Worm (Caenorhabditis elegans) whole organism, L3 larva: ENCODE measurements around the gene F28B1.2.

ENCODE experiments used
- R02D3.7 ChIP-seq: fragments of 150-350 bp; optimal IDR thresholded peaks from 2 replicates; lab custom pipeline; 2014; ENCODE audit warnings: missing biosample characterization, missing genetic modification characterization
- ZK546.5 ChIP-seq: sonication (generic microtip); optimal IDR thresholded peaks from 2 replicates; lab custom pipeline; 2017; ENCODE audit warnings: missing biosample characterization, missing genetic modification characterization
- aly-2 ChIP-seq: fragments of 150-350 bp; optimal IDR thresholded peaks from 2 replicates; lab custom pipeline; 2014; ENCODE audit warnings: missing biosample characterization, missing genetic modification characterization
- ama-1 ChIP-seq: fragments of 150-350 bp; optimal IDR thresholded peaks from 2 replicates; lab custom pipeline; 2018
- ceh-16 ChIP-seq: sonication (generic microtip); optimal IDR thresholded peaks from 2 replicates; lab custom pipeline; 2017; ENCODE audit warnings: missing biosample characterization, missing genetic modification characterization
- ceh-28 ChIP-seq: fragments of 150-350 bp; optimal IDR thresholded peaks from 2 replicates; lab custom pipeline; 2014; ENCODE audit warnings: missing biosample characterization, missing genetic modification reagents, missing genetic modification characterization
- ceh-9 ChIP-seq: sonication (generic microtip); optimal IDR thresholded peaks from 2 replicates; lab custom pipeline; 2018; ENCODE audit warnings: missing biosample characterization, missing genetic modification characterization
- daf-12 ChIP-seq: fragments of 150-350 bp; optimal IDR thresholded peaks from 2 replicates; lab custom pipeline; 2014; ENCODE audit warnings: missing biosample characterization, missing genetic modification reagents, missing genetic modification characterization
- egl-5 ChIP-seq: fragments of 150-350 bp; optimal IDR thresholded peaks from 2 replicates; lab custom pipeline; 2017; ENCODE audit warnings: missing biosample characterization, missing genetic modification reagents, missing genetic modification characterization, inconsistent platforms
- elt-2 ChIP-seq: sonication (generic microtip); optimal IDR thresholded peaks from 2 replicates; lab custom pipeline; 2016; ENCODE audit warnings: missing genetic modification reagents, mild to moderate bottlenecking, missing genetic modification characterization, missing compliant biosample characterization
- elt-3 ChIP-seq, 3 experiments: fragments of 150-350 bp in 1 of 3; sonication (generic microtip) in 2 of 3; optimal IDR thresholded peaks; 2 replicates in 2 of 3; 4 replicates in 1 of 3; lab custom pipeline; 2014 to 2017; ENCODE audit warnings: missing biosample characterization in 3 of 3, missing genetic modification characterization in 3 of 3
- eor-1 ChIP-seq, 2 experiments: fragments of 150-350 bp; optimal IDR thresholded peaks; 2 replicates each; lab custom pipeline; 2014 to 2018; ENCODE audit warnings: missing biosample characterization in 2 of 2, missing genetic modification characterization in 2 of 2
- fkh-10 ChIP-seq: sonication (generic microtip); optimal IDR thresholded peaks from 2 replicates; lab custom pipeline; 2017; ENCODE audit warnings: missing biosample characterization, missing genetic modification reagents, missing genetic modification characterization
- fkh-2 ChIP-seq: fragments of 150-350 bp; optimal IDR thresholded peaks from 2 replicates; lab custom pipeline; 2014; ENCODE audit warnings: missing biosample characterization, missing genetic modification reagents, missing genetic modification characterization
- fos-1 ChIP-seq: fragments of 150-350 bp; optimal IDR thresholded peaks from 2 replicates; lab custom pipeline; 2014; ENCODE audit warnings: missing biosample characterization, missing genetic modification characterization
- hmg-11 ChIP-seq: sonication (generic microtip); optimal IDR thresholded peaks from 2 replicates; lab custom pipeline; 2016; ENCODE audit warnings: missing genetic modification characterization, missing compliant biosample characterization
- lin-15B ChIP-seq: fragments of 150-350 bp; optimal IDR thresholded peaks from 2 replicates; lab custom pipeline; 2014; ENCODE audit warnings: missing biosample characterization, missing genetic modification characterization
- lsy-12 ChIP-seq: sonication (generic microtip); optimal IDR thresholded peaks from 2 replicates; lab custom pipeline; 2016; ENCODE audit warnings: mild to moderate bottlenecking, missing genetic modification characterization, missing compliant biosample characterization
- mml-1 ChIP-seq: fragments of 150-350 bp; sonication (generic microtip); optimal IDR thresholded peaks from 3 replicates; lab custom pipeline; 2014; ENCODE audit warnings: missing biosample characterization, missing genetic modification characterization
- nfya-1 ChIP-seq: sonication (generic microtip); optimal IDR thresholded peaks from 2 replicates; lab custom pipeline; 2017; ENCODE audit warnings: missing genetic modification characterization, mild to moderate bottlenecking, missing compliant biosample characterization, antibody characterized with exemption, moderate library complexity; ENCODE audit not compliant: insufficient read depth
- nhr-11 ChIP-seq: fragments of 150-350 bp; optimal IDR thresholded peaks from 2 replicates; lab custom pipeline; 2014; ENCODE audit warnings: missing biosample characterization, missing genetic modification characterization
- nhr-23 ChIP-seq: fragments of 150-350 bp; optimal IDR thresholded peaks from 2 replicates; lab custom pipeline; 2014; ENCODE audit warnings: missing biosample characterization, missing genetic modification reagents, missing genetic modification characterization
- nhr-237 ChIP-seq: fragments of 150-350 bp; optimal IDR thresholded peaks from 2 replicates; lab custom pipeline; 2014; ENCODE audit warnings: missing biosample characterization, missing genetic modification characterization
- nhr-25 ChIP-seq: sonication (generic microtip); optimal IDR thresholded peaks from 2 replicates; lab custom pipeline; 2017; ENCODE audit warnings: missing biosample characterization, missing genetic modification characterization
- nhr-28 ChIP-seq: fragments of 150-350 bp; optimal IDR thresholded peaks from 2 replicates; lab custom pipeline; 2014; ENCODE audit warnings: missing biosample characterization, missing genetic modification characterization
- nhr-67 ChIP-seq: fragments of 150-350 bp; optimal IDR thresholded peaks from 2 replicates; lab custom pipeline; 2014; ENCODE audit warnings: missing biosample characterization, missing genetic modification characterization
- nhr-77 ChIP-seq: fragments of 150-350 bp; optimal IDR thresholded peaks from 2 replicates; lab custom pipeline; 2014; ENCODE audit warnings: missing biosample characterization, missing genetic modification characterization
- pha-4 ChIP-seq: fragments of 150-350 bp; optimal IDR thresholded peaks from 2 replicates; lab custom pipeline; 2014; ENCODE audit warnings: missing biosample characterization, missing genetic modification reagents, missing genetic modification characterization
- pqm-1 ChIP-seq: fragments of 150-350 bp; optimal IDR thresholded peaks from 2 replicates; lab custom pipeline; 2017; ENCODE audit warnings: missing biosample characterization, missing genetic modification characterization, inconsistent platforms
- sea-2 ChIP-seq: fragments of 150-350 bp; sonication (generic microtip); optimal IDR thresholded peaks from 4 replicates; lab custom pipeline; 2014; ENCODE audit warnings: missing biosample characterization, missing genetic modification reagents, missing genetic modification characterization
- skn-1 ChIP-seq: fragments of 150-350 bp; optimal IDR thresholded peaks from 2 replicates; lab custom pipeline; 2014; ENCODE audit warnings: missing biosample characterization, missing genetic modification characterization
- snpc-4 ChIP-seq: fragments of 150-350 bp; optimal IDR thresholded peaks from 2 replicates; lab custom pipeline; 2014; ENCODE audit warnings: missing biosample characterization, missing genetic modification characterization
- tbx-2 ChIP-seq: sonication (generic microtip); optimal IDR thresholded peaks from 2 replicates; lab custom pipeline; 2016; ENCODE audit warnings: mild to moderate bottlenecking, missing genetic modification characterization, missing compliant biosample characterization
- unc-62 ChIP-seq: fragments of 150-350 bp; sonication (generic microtip); optimal IDR thresholded peaks from 4 replicates; lab custom pipeline; 2014; ENCODE audit warnings: missing biosample characterization, missing genetic modification reagents, missing genetic modification characterization
- zag-1 ChIP-seq: fragments of 150-350 bp; optimal IDR thresholded peaks from 2 replicates; lab custom pipeline; 2014; ENCODE audit warnings: missing biosample characterization, missing genetic modification characterization
- ztf-11 ChIP-seq: fragments of 150-350 bp; optimal IDR thresholded peaks from 2 replicates; lab custom pipeline; 2014; ENCODE audit warnings: missing biosample characterization, missing genetic modification characterization
- ztf-4 ChIP-seq: fragments of 150-350 bp; optimal IDR thresholded peaks from 2 replicates; lab custom pipeline; 2014; ENCODE audit warnings: missing biosample characterization, missing genetic modification characterization

The F28B1.2 gene

DNA sequence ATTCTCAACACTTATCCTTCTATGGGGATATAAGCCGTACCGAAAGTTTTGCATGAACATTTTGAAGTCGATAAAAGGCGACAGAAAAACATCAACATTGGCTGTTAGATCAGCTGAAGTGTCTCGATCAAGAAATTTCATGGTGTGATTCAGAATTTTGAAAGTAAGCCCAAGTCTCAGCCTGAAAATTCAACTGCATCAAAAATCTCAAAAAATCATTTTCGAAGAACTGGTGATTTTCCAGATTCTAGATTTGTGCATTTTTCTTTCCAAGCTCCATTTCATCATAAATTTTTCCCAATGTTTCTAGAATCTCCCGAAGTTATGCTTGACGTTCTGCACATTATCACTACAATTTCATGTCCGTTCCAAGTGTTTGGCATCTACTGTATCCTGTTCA is 20.1 kb downstream of the F28B1.2 start, which contains the start of gene srh-255:
Gene srh-255 (plus strand): TSS at position 301 of the 400 bp plus-strand sequence.
- TF ChIP-seq fkh-10 (GFP tag; lab: Kevin White, UChicago) (no peak), ztf-11 (tag; lab: Kevin White, UChicago) (no peak), ama-1 (lab: Kevin White, UChicago) (no peak), lsy-12 (tag; lab: Kevin White, UChicago) (no peak), nhr-67 (tag; lab: Kevin White, UChicago) (no peak), nhr-28 (tag; lab: Kevin White, UChicago) (no peak), nhr-11 (tag; lab: Kevin White, UChicago) (no peak), ceh-9 (tag; lab: Kevin White, UChicago) (no peak), elt-2 (tag; lab: Kevin White, UChicago) (no peak), unc-62 (GFP tag; lab: Kevin White, UChicago) (no peak), egl-5 (tag; lab: Kevin White, UChicago) (no peak)

DNA sequence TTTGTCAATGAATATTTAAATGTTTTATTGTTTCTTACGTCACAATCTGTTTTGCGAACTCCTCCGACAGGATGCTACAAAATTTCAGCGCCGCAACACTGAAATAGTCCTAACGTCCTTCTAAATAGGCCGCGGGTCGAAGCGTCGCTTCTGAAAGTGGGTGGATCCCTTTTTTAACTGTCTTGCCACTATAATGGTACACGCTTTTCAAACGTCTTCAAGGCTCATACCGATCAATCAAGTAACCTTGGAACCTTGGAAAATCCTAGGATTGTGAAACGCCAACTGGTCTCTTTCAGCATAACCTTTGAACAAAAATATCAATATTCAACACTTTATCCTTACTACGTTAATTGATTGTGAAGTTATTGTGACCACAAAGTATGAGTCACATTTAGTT is 22.0 kb downstream of the F28B1.2 start:
- no peak for TF ChIP-seq elt-3 (tag; optimal IDR thresholded peaks at IDR 0.05; lab: Kevin White, UChicago)
- TF ChIP-seq elt-2 (tag; lab: Kevin White, UChicago), result no peak
- TF ChIP-seq skn-1 (tag; lab: Kevin White, UChicago), result no peak
- no peak for TF ChIP-seq zag-1 (tag; lab: Kevin White, UChicago)
- TF ChIP-seq daf-12 (tag; lab: Kevin White, UChicago), result no peak
- TF ChIP-seq nhr-67 (tag; lab: Kevin White, UChicago), result no peak
- no peak for TF ChIP-seq pqm-1 (tag; lab: Kevin White, UChicago)
- no peak for TF ChIP-seq lsy-12 (tag; lab: Kevin White, UChicago)
- TF ChIP-seq ceh-28, result no peak
- no peak for TF ChIP-seq nfya-1 (tag; lab: Kevin White, UChicago)
- no peak for TF ChIP-seq mml-1 (tag; lab: Kevin White, UChicago)
- TF ChIP-seq sea-2 (GFP tag; lab: Kevin White, UChicago), result no peak

DNA sequence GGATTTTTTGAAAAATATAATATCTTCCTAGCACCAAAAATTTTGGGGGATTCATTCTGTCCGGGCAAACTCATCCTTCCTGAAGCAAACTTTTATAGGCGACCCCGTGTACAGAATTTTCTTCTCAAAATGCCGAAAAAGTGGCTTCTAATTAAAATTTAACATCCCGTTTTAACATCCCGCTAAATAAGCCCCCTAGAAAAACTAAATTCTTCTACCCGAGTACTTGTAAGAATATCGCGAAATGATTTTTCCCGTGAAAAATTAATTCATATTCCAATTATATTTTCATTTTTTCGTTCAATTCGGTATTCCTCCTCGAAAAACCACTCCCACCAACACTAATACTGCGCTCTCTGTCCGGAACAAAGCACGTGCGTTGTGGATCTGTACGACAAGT is 24.2 kb downstream of the F28B1.2 start, which contains the start of gene T05E12.8:
Gene T05E12.8 (plus strand): TSS at position 301 of the 400 bp plus-strand sequence.
- TF ChIP-seq nhr-28 (tag; lab: Kevin White, UChicago) (no peak), ZK546.5 (tag; lab: Kevin White, UChicago) (no peak), hmg-11 (no peak), mml-1 (tag; lab: Kevin White, UChicago) (no peak), lin-15B (tag; lab: Kevin White, UChicago) (no peak), pha-4 (tag; lab: Kevin White, UChicago) (no peak), R02D3.7 (tag; lab: Kevin White, UChicago) (no peak), tbx-2 (tag; lab: Kevin White, UChicago) (no peak), elt-2 (tag; lab: Kevin White, UChicago) (no peak), nhr-25 (tag; lab: Kevin White, UChicago) (no peak), ceh-16 (tag; lab: Kevin White, UChicago) (no peak), elt-3 (tag; optimal IDR thresholded peaks at IDR 0.05; lab: Kevin White, UChicago) (no peak), snpc-4 (tag; lab: Kevin White, UChicago) (no peak), pqm-1 (tag; lab: Kevin White, UChicago) (no peak), daf-12 (tag; lab: Kevin White, UChicago) (no peak), fkh-2 (tag; lab: Kevin White, UChicago) (no peak)

DNA sequence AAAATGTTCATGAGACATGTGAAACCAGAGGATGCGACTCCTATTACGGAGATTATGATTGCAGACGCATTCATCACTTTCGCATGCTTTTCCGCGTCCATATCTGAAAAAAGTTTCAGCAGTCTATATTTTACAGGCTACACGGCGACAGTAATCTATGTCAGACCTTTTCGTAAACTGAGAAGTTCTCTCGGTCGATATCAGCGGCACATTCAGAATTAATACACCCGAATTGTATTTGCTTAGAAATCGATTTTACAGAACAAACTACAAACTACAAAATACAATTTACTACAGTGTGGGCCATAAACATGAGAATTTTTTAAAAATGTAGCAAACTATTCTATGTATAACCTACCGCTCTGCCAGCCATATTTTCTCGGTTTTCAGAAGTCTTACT is 27.0 kb downstream of the F28B1.2 start, which contains the start of gene srbc-14:
Gene srbc-14 (minus strand): TSS at position 101 of the 400 bp plus-strand sequence.
- no peak for TF ChIP-seq elt-3 (tag; optimal IDR thresholded peaks at IDR 0.05; lab: Kevin White, UChicago)
- no peak for TF ChIP-seq R02D3.7 (tag; lab: Kevin White, UChicago)
- no peak for TF ChIP-seq pqm-1 (tag; lab: Kevin White, UChicago)
- no peak for TF ChIP-seq nhr-77 (tag; lab: Kevin White, UChicago)
- no peak for TF ChIP-seq hmg-11
- TF ChIP-seq daf-12 (tag; lab: Kevin White, UChicago), result no peak
- TF ChIP-seq aly-2 (tag; lab: Kevin White, UChicago), result no peak
- TF ChIP-seq snpc-4 (tag; lab: Kevin White, UChicago), result no peak
- no peak for TF ChIP-seq nhr-28 (tag; lab: Kevin White, UChicago)
- TF ChIP-seq, all 47 proteins: peak for 0

DNA sequence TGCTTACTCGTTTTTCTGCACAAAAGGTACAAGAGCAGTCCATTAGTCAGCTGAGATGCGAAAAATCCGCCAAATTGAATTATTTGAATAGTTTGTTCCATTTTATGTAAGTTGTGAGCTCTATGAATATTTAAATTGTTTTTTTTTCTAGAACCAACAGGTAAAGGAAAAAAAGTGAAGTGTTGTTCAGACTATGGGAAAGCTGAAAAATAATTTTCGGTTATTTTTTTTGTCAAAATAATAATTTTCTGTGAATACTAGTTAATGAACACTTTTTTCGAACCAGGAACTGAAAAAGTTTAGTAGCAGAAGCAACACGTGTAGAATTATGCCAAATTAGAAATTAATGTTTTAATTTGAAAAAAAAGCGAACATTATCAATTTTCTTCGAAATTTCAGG is 31.3 kb downstream of the F28B1.2 start, which contains the start of gene str-125:
Gene str-125 (minus strand): TSS at position 101 of the 400 bp plus-strand sequence.
- TF ChIP-seq ceh-16 (tag; lab: Kevin White, UChicago) (no peak), nhr-11 (tag; lab: Kevin White, UChicago) (no peak), tbx-2 (tag; lab: Kevin White, UChicago) (no peak), daf-12 (tag; lab: Kevin White, UChicago) (no peak), pha-4 (tag; lab: Kevin White, UChicago) (no peak), ztf-4 (tag; lab: Kevin White, UChicago) (no peak), elt-3 (tag; optimal IDR thresholded peaks at IDR 0.05; lab: Kevin White, UChicago) (no peak), fos-1 (tag; lab: Kevin White, UChicago) (no peak), zag-1 (tag; lab: Kevin White, UChicago) (no peak), sea-2 (GFP tag; lab: Kevin White, UChicago) (no peak), skn-1 (tag; lab: Kevin White, UChicago) (no peak), nhr-77 (tag; lab: Kevin White, UChicago) (no peak), hmg-11 (no peak), egl-5 (tag; lab: Kevin White, UChicago) (no peak), nhr-237 (tag; lab: Kevin White, UChicago) (no peak), nhr-23 (tag; lab: Kevin White, UChicago) (no peak), eor-1 (tag; optimal IDR thresholded peaks at IDR 0.05; lab: Kevin White, UChicago) (no peak)
